Worm (Caenorhabditis elegans): Measurements from ENCODE around the gene W09D6.1.

DNA sequence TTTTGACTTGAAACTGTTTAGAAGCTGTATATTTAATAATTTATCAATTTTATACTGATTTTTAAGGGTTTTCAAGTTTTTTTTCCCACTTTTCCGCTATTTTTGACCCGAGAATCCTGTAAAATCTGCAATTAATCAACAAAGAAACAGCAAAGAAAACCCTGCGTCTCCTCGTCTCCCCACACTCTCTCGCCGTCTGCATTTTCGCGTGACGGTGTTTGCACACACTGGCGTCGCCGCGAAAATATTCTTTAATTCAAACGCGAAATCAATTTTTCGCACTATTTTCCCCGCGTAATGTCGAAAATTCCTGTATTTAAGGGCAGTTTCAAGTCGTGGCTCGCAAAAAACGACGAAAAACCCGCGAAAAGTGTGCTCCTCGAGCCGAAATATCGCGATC is 5.4 kb upstream of the W09D6.1 start, which contains the start of gene rsa-2:
- TF ChIP-seq flt-1 (GFP tag; IDR thresholded peaks at IDR 0.05): no peak
- TF ChIP-seq cog-1 (tag; optimal IDR thresholded peaks at IDR 0.05): no peak
- TF ChIP-seq ztf-23 (GFP tag; IDR thresholded peaks at IDR 0.05): no peak
- no peak for TF ChIP-seq med-1 (GFP tag; optimal IDR thresholded peaks at IDR 0.05; ENCODE audit: insufficient read depth)
- TF ChIP-seq T22C8.4 (GFP tag; IDR thresholded peaks at IDR 0.05): no peak
- TF ChIP-seq klf-2 (GFP tag; conservative IDR thresholded peaks at IDR 0.05): no peak
- TF ChIP-seq tab-1 (GFP tag; IDR thresholded peaks at IDR 0.05): no peak
- TF ChIP-seq ref-1 (GFP tag; conservative IDR thresholded peaks at IDR 0.05): no peak
